Worm (Caenorhabditis elegans): ENCODE measurements around the gene T01H3.3.

ce11 chrII:7854942-7855341, 18.8 kb downstream of the T01H3.3 start, which contains the start of gene mdt-10:
- no peak for TF ChIP-seq tbx-2 (tag; optimal IDR thresholded peaks at IDR 0.05)
- TF ChIP-seq egl-27 (tag; optimal IDR thresholded peaks at IDR 0.05) = no peak
- TF ChIP-seq snpc-4 (tag; optimal IDR thresholded peaks at IDR 0.05) = no peak
- no peak for TF ChIP-seq lin-35 (GFP tag; optimal IDR thresholded peaks at IDR 0.05)
- no peak for TF ChIP-seq fkh-4 (tag; optimal IDR thresholded peaks at IDR 0.05; ENCODE audit: borderline replicate concordance)
- no peak for TF ChIP-seq ztf-11 (tag; optimal IDR thresholded peaks at IDR 0.05)
- no peak for TF ChIP-seq lsy-2 (tag; optimal IDR thresholded peaks at IDR 0.05)
- TF ChIP-seq jun-1 (tag; optimal IDR thresholded peaks at IDR 0.05) = no peak
- no peak for TF ChIP-seq dpl-1 (GFP tag; optimal IDR thresholded peaks at IDR 0.05)
- TF ChIP-seq nhr-28 (tag; optimal IDR thresholded peaks at IDR 0.05) = no peak
- TF ChIP-seq nhr-11 (tag; optimal IDR thresholded peaks at IDR 0.05) = no peak
- no peak for TF ChIP-seq aha-1 (tag; optimal IDR thresholded peaks at IDR 0.05)

Measured in whole organism, L1 larva.